Worm (Caenorhabditis elegans): ENCODE results near the gene F59A6.2.
A peak's percentile ranks its signal among the peaks of the same experiment; 100 is the strongest.

The F59A6.2 gene

DNA sequence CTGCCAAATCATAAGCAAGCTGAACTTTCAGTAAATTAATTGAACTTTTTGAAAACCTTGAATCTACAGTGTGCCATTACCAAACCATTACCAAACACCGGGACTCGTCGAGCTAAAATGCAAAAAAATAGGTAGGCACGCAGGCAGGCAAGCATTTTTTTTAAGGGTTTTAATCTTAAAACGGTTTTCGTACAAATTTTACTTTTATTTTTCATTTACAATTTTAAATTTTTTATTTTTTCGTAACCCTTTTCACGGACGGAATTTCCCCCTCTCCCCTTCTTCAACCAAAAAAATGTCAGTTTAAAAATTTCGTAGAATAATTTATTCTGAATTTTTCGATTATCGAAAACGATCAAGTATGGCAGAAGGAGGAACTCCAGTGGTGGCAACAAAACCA, at the start of gene F59A6.2:
Gene F59A6.2 (plus strand): TSS at position 301 of the 400 bp plus-strand sequence.
- TF ChIP-seq snpc-4 (tag; optimal IDR thresholded peaks at IDR 0.05): no peak
- no peak for TF ChIP-seq isw-1 (GFP tag; IDR thresholded peaks at IDR 0.05)
- no peak for TF ChIP-seq mep-1 (tag; optimal IDR thresholded peaks at IDR 0.05)
- TF ChIP-seq dpl-1 (GFP tag; optimal IDR thresholded peaks at IDR 0.05): no peak
- no peak for TF ChIP-seq pag-3 (tag; optimal IDR thresholded peaks at IDR 0.05; ENCODE audit: borderline replicate concordance, insufficient read depth)
- TF ChIP-seq unc-98 (GFP tag; IDR thresholded peaks at IDR 0.05): no peak
- TF ChIP-seq unc-30 (tag; optimal IDR thresholded peaks at IDR 0.05): no peak
- no peak for TF ChIP-seq irx-1 (tag; optimal IDR thresholded peaks at IDR 0.05)
- no peak for TF ChIP-seq sptf-1 (tag; optimal IDR thresholded peaks at IDR 0.05)
- TF ChIP-seq snu-23 (GFP tag; optimal IDR thresholded peaks at IDR 0.05): no peak
- no peak for TF ChIP-seq zag-1 (tag; optimal IDR thresholded peaks at IDR 0.05)
- TF ChIP-seq Y116A8C.19 (tag; optimal IDR thresholded peaks at IDR 0.05; ENCODE audit: borderline replicate concordance): no peak
- TF ChIP-seq pax-3 (tag; optimal IDR thresholded peaks at IDR 0.05): no peak
- no peak for TF ChIP-seq mdl-1 (tag; optimal IDR thresholded peaks at IDR 0.05)
- TF ChIP-seq vab-15 (tag; optimal IDR thresholded peaks at IDR 0.05): no peak
- no peak for TF ChIP-seq aly-2 (tag; optimal IDR thresholded peaks at IDR 0.05)
- no peak for TF ChIP-seq efl-3 (GFP tag; optimal IDR thresholded peaks at IDR 0.05)

DNA sequence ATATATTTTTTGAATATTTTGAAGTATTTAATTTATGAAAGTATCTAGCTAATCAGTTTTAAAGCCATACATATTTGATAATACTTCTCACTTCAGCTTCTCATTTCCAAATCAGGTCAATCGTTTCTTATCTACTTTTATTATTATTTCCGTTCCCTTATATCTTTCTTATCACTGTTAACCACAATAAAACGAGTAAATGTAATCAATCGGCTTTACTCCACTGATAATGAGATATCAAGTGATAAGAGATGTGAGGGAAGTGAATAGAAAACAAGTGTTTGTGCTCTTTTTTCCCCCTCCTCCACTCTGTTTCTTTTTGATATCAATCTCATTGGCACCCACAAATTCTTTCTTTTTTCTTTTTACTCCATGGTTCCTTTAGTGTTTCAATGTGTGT, 47.9 kb upstream of the F59A6.2 start:
- no peak for TF ChIP-seq unc-30 (tag; optimal IDR thresholded peaks at IDR 0.05)
- no peak for TF ChIP-seq aha-1 (tag; optimal IDR thresholded peaks at IDR 0.05)
- peak; percentile 30 for TF ChIP-seq lin-14 (GFP tag; optimal IDR thresholded peaks at IDR 0.05)
- TF ChIP-seq tbx-2 (tag; optimal IDR thresholded peaks at IDR 0.05): no peak
- no peak for TF ChIP-seq sup-37 (GFP tag; optimal IDR thresholded peaks at IDR 0.05)
- TF ChIP-seq pqm-1 (tag; optimal IDR thresholded peaks at IDR 0.05): peak; percentile 0
- TF ChIP-seq elt-2 (tag; optimal IDR thresholded peaks at IDR 0.05): peak; percentile 97
- no peak for TF ChIP-seq unc-130 (tag; optimal IDR thresholded peaks at IDR 0.05)

DNA sequence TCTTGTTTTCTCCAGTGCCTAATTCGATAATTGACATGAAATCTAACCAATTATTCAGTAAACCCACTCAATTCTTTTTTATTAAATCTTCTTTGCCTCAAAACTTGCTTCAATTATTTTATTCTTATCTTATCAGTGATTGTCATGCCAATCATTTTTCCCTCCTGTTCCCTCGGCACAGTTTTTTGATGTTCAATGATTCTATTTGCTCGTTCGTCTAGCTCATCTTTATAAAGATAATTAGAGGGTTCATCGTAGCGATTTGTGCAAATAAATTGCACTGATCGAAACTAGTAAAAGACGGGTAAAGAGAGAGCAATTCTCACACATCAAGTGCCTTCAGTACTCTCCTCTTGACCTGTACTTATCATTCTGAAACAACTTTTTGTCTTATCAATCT, 46.9 kb upstream of the F59A6.2 start:
- TF ChIP-seq nhr-19 (GFP tag; conservative IDR thresholded peaks at IDR 0.05): no peak
- peak; percentile 84 for TF ChIP-seq elt-2 (tag; optimal IDR thresholded peaks at IDR 0.05)

DNA sequence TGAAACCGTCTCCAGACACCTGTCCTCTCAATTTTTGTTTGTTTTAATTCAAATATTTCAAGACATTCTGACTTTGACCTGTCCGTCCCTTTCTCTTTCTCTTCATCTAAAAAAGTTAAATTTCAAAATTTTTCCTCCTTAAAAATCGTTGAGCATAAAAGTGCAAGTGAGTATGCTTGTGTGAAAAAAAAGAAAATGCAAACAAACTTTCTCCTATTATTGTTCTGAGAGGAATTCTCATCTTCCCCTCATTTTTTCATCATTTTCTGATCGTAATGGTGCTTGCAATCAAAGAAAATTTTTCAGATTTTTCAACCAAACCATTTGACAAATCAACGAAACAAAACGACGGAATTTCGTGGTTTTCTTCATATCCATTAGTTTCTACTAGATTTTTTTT, 45.6 kb upstream of the F59A6.2 start, which contains the start of gene shc-2:
Gene shc-2 (plus strand): TSS at position 301 of the 400 bp plus-strand sequence.
- TF ChIP-seq ama-1 (optimal IDR thresholded peaks at IDR 0.05) (no peak), pax-3 (tag; optimal IDR thresholded peaks at IDR 0.05) (no peak), Y116A8C.19 (tag; optimal IDR thresholded peaks at IDR 0.05; ENCODE audit: borderline replicate concordance) (no peak), nhr-12 (tag; optimal IDR thresholded peaks at IDR 0.05) (no peak), unc-86 (tag; optimal IDR thresholded peaks at IDR 0.05) (no peak), efl-3 (GFP tag; optimal IDR thresholded peaks at IDR 0.05) (no peak), lin-39 (tag; optimal IDR thresholded peaks at IDR 0.05) (no peak), alr-1 (tag; optimal IDR thresholded peaks at IDR 0.05; ENCODE audit: borderline replicate concordance) (no peak), isw-1 (GFP tag; IDR thresholded peaks at IDR 0.05) (no peak), snpc-4 (tag; optimal IDR thresholded peaks at IDR 0.05) (no peak), dsc-1 (tag; optimal IDR thresholded peaks at IDR 0.05) (no peak), ets-5 (GFP tag; IDR thresholded peaks at IDR 0.05) (no peak), nhr-47 (tag; optimal IDR thresholded peaks at IDR 0.05) (no peak), ceh-82 (tag; optimal IDR thresholded peaks at IDR 0.05) (no peak)

DNA sequence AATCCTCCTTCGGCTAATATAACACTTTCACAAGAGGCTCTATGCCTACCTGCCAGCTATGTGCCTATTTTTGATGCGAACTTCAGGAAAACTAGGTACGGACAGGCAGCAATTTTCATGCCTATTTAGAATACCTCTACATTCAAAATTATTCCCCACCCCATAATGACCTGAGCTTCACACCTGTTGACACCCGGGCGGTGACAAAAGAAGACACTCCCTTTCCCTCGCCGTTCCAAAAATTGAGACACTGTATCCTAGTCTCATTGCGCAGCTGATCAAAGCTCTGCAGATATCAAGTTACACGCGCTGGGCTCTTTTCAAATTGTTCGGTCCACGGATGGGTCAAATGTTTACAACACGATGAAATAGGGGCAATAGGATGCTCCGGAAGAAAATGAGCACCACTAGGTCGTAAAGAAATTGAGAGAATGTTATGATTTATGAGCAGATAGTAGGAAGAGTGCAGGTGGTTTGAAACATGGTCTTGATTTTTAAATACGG, 40.0 kb upstream of the F59A6.2 start:
- TF ChIP-seq dpl-1 (GFP tag; optimal IDR thresholded peaks at IDR 0.05) (no peak), ceh-82 (tag; optimal IDR thresholded peaks at IDR 0.05) (no peak), snpc-4 (tag; optimal IDR thresholded peaks at IDR 0.05) (no peak), sptf-1 (tag; optimal IDR thresholded peaks at IDR 0.05) (no peak), elt-2 (tag; optimal IDR thresholded peaks at IDR 0.05) (no peak), Y116A8C.19 (tag; optimal IDR thresholded peaks at IDR 0.05; ENCODE audit: borderline replicate concordance) (no peak), fkh-10 (GFP tag; optimal IDR thresholded peaks at IDR 0.05) (no peak), lsy-2 (tag; optimal IDR thresholded peaks at IDR 0.05) (no peak), ceh-90 (tag; optimal IDR thresholded peaks at IDR 0.05) (no peak), tbx-2 (tag; optimal IDR thresholded peaks at IDR 0.05) (no peak), nhr-47 (tag; optimal IDR thresholded peaks at IDR 0.05) (no peak), nhr-84 (tag; optimal IDR thresholded peaks at IDR 0.05) (no peak), ces-1 (GFP tag; optimal IDR thresholded peaks at IDR 0.05) (no peak), mab-9 (GFP tag; IDR thresholded peaks at IDR 0.05) (no peak), hlh-17 (GFP tag; optimal IDR thresholded peaks at IDR 0.05; ENCODE audit: borderline replicate concordance) (no peak), unc-30 (tag; optimal IDR thresholded peaks at IDR 0.05) (no peak)
